Fruit fly (Drosophila melanogaster) whole organism, embryonic: ENCODE measurements around the gene CG15141.
A peak's percentile ranks its signal among the peaks of the same experiment; 100 is the strongest.

Experiments used
- CG12769 ChIP-seq: fragments of 200-800 bp; sonication (Bioruptor generic); optimal IDR thresholded peaks from 2 replicates; lab custom pipeline; 2019; ENCODE audit warnings: missing biosample characterization, mild to moderate bottlenecking, missing genetic modification characterization, moderate library complexity
- CG13894 ChIP-seq: fragments of 200-800 bp; sonication (Bioruptor generic); optimal IDR thresholded peaks from 3 replicates; lab custom pipeline; 2018; ENCODE audit warnings: missing biosample characterization, mild to moderate bottlenecking, missing genetic modification characterization, moderate library complexity
- CG1647 ChIP-seq: fragments of 200-800 bp; sonication (Bioruptor generic); optimal IDR thresholded peaks from 3 replicates; lab custom pipeline; 2016; ENCODE audit warnings: missing biosample characterization, missing genetic modification characterization
- CG16813 ChIP-seq: fragments of 200-800 bp; sonication (Bioruptor generic); IDR thresholded peaks from 3 replicates; pipeline ENCODE4 v1.3.6; 2022; ENCODE audit warnings: missing biosample characterization, missing genetic modification characterization; ENCODE audit not compliant: partially characterized antibody
- CG17912 ChIP-seq: fragments of 200-800 bp; sonication (Bioruptor generic); optimal IDR thresholded peaks from 2 replicates; lab custom pipeline; 2018; ENCODE audit warnings: missing biosample characterization, mild to moderate bottlenecking, missing genetic modification characterization
- CG1832 ChIP-seq: fragments of 200-800 bp; sonication (Bioruptor generic); optimal IDR thresholded peaks from 2 replicates; lab custom pipeline; 2017; ENCODE audit warnings: missing biosample characterization, mild to moderate bottlenecking, missing genetic modification characterization, inconsistent platforms
- CG3163 ChIP-seq: fragments of 200-800 bp; sonication (Bioruptor generic); optimal IDR thresholded peaks from 3 replicates; lab custom pipeline; 2016; ENCODE audit warnings: missing biosample characterization, missing genetic modification characterization
- CG34224 ChIP-seq: fragments of 200-800 bp; sonication (Bioruptor generic); IDR thresholded peaks from 3 replicates; pipeline ENCODE4 v1.3.6; 2022; ENCODE audit warnings: missing biosample characterization, missing genetic modification characterization; ENCODE audit not compliant: partially characterized antibody
- CG34422 ChIP-seq: fragments of 200-800 bp; sonication (Bioruptor generic); IDR thresholded peaks from 3 replicates; pipeline ENCODE4 v1.3.6; 2022; ENCODE audit warnings: missing biosample characterization, missing genetic modification characterization
- CG3838 ChIP-seq: fragments of 200-800 bp; sonication (Bioruptor generic); optimal IDR thresholded peaks from 3 replicates; lab custom pipeline; 2016; ENCODE audit warnings: missing biosample characterization, missing genetic modification characterization
- CG8281 ChIP-seq: fragments of 200-800 bp; sonication (Bioruptor generic); optimal IDR thresholded peaks from 2 replicates; lab custom pipeline; 2018; ENCODE audit warnings: missing biosample characterization, mild to moderate bottlenecking, missing genetic modification characterization, moderate library complexity
- CG8924 ChIP-seq: fragments of 200-800 bp; optimal IDR thresholded peaks from 3 replicates; lab custom pipeline; 2019; ENCODE audit warnings: missing biosample characterization, mild to moderate bottlenecking, missing genetic modification characterization, moderate library complexity
- CG9215 ChIP-seq: fragments of 200-800 bp; sonication (Bioruptor generic); IDR thresholded peaks from 2 replicates; pipeline ENCODE4 v1.3.6; 2022; ENCODE audit warnings: missing biosample characterization, missing genetic modification characterization
- Dip3 ChIP-seq: fragments of 200-800 bp; sonication (Bioruptor generic); optimal IDR thresholded peaks from 3 replicates; lab custom pipeline; 2016; ENCODE audit warnings: missing biosample characterization, missing genetic modification characterization
- Fer3 ChIP-seq: fragments of 200-800 bp; sonication (Bioruptor generic); optimal IDR thresholded peaks from 2 replicates; lab custom pipeline; 2018; ENCODE audit warnings: missing biosample characterization, mild to moderate bottlenecking, missing genetic modification characterization, moderate library complexity
- HHEX ChIP-seq: fragments of 200-800 bp; sonication (Bioruptor generic); optimal IDR thresholded peaks from 3 replicates; lab custom pipeline; 2017; ENCODE audit warnings: missing biosample characterization, mild to moderate bottlenecking, missing genetic modification characterization, missing genetic modification reagents
- Hr3 ChIP-seq: fragments of 200-800 bp; sonication (Bioruptor generic); optimal IDR thresholded peaks from 3 replicates; lab custom pipeline; 2016; ENCODE audit warnings: missing biosample characterization, missing genetic modification characterization
- Hr39 ChIP-seq: fragments of >200 bp; optimal IDR thresholded peaks from 2 replicates; lab custom pipeline; 2017
- Med ChIP-seq: fragments of 200-800 bp; sonication (Bioruptor generic); peaks from one replicate; lab custom pipeline; 2016; ENCODE audit warnings: missing biosample characterization, missing genetic modification characterization, mild to moderate bottlenecking, inconsistent platforms, moderate library complexity
- Sox102F ChIP-seq: fragments of 200-800 bp; sonication (Bioruptor generic); optimal IDR thresholded peaks from 2 replicates; lab custom pipeline; 2018; ENCODE audit warnings: missing biosample characterization, mild to moderate bottlenecking, missing genetic modification characterization, moderate library complexity
- Stat92E ChIP-seq, 3 experiments: fragments of >200 bp in 2 of 3; fragments of 200-800 bp in 1 of 3; sonication (Bioruptor generic) in 1 of 3; optimal IDR thresholded peaks; 2 replicates each; lab custom pipeline; 2017 to 2019; ENCODE audit warnings: missing biosample characterization in 3 of 3, missing genetic modification characterization in 3 of 3, mild to moderate bottlenecking in 1 of 3, moderate library complexity in 1 of 3
- caup ChIP-seq: fragments of 200-800 bp; sonication (Bioruptor generic); optimal IDR thresholded peaks from 3 replicates; lab custom pipeline; 2017; ENCODE audit warnings: missing biosample characterization, mild to moderate bottlenecking, missing genetic modification characterization, moderate library complexity; ENCODE audit not compliant: severe bottlenecking
- chinmo ChIP-seq: fragments of 200-800 bp; sonication (Bioruptor generic); IDR thresholded peaks from 4 replicates; pipeline ENCODE4 v1.3.6; 2022; ENCODE audit warnings: missing biosample characterization, missing genetic modification characterization; ENCODE audit not compliant: partially characterized antibody
- dati ChIP-seq: fragments of 200-800 bp; sonication (Bioruptor generic); IDR thresholded peaks from 2 replicates; pipeline ENCODE4 v1.3.6; 2022; ENCODE audit warnings: missing biosample characterization, missing genetic modification characterization
- dmrt99B ChIP-seq: fragments of 200-800 bp; sonication (Bioruptor generic); optimal IDR thresholded peaks from 2 replicates; lab custom pipeline; 2018; ENCODE audit warnings: missing biosample characterization, mild to moderate bottlenecking, missing genetic modification characterization, moderate library complexity
- hth ChIP-seq: fragments of >200 bp; optimal IDR thresholded peaks from 2 replicates; lab custom pipeline; 2017; ENCODE audit warnings: inconsistent platforms
- ken ChIP-seq: fragments of 200-800 bp; sonication (Bioruptor generic); IDR thresholded peaks from 3 replicates; pipeline ENCODE4 v1.3.6; 2022; ENCODE audit warnings: missing biosample characterization, missing genetic modification characterization
- nerfin-1 ChIP-seq: fragments of 200-800 bp; sonication (Bioruptor generic); optimal IDR thresholded peaks from 3 replicates; lab custom pipeline; 2019; ENCODE audit warnings: missing biosample characterization, mild to moderate bottlenecking, missing genetic modification characterization, moderate library complexity
- odd ChIP-seq: fragments of 200-800 bp; sonication (Bioruptor generic); optimal IDR thresholded peaks from 2 replicates; lab custom pipeline; 2017; ENCODE audit warnings: missing biosample characterization, mild to moderate bottlenecking, missing genetic modification characterization
- schlank ChIP-seq: fragments of 200-800 bp; sonication (Bioruptor generic); optimal IDR thresholded peaks from 2 replicates; lab custom pipeline; 2018; ENCODE audit warnings: missing biosample characterization, mild to moderate bottlenecking, missing genetic modification characterization
- sens ChIP-seq: fragments of 200-800 bp; sonication (Bioruptor generic); peaks from one replicate; lab custom pipeline; 2016; ENCODE audit warnings: missing biosample characterization, missing genetic modification characterization
- sisA ChIP-seq: fragments of 200-800 bp; sonication (Bioruptor generic); IDR thresholded peaks from 2 replicates; pipeline ENCODE4 v1.3.6; 2022; ENCODE audit warnings: missing biosample characterization, missing genetic modification characterization
- sqz ChIP-seq: fragments of 200-800 bp; sonication (Bioruptor generic); optimal IDR thresholded peaks from 3 replicates; lab custom pipeline; 2018; ENCODE audit warnings: missing biosample characterization, mild to moderate bottlenecking, missing genetic modification characterization
- trem ChIP-seq: fragments of 200-800 bp; optimal IDR thresholded peaks from 3 replicates; lab custom pipeline; 2019; ENCODE audit warnings: missing biosample characterization, mild to moderate bottlenecking, missing genetic modification characterization, moderate library complexity
- unpg ChIP-seq: fragments of 200-800 bp; sonication (Bioruptor generic); optimal IDR thresholded peaks from 3 replicates; lab custom pipeline; 2018; ENCODE audit warnings: missing biosample characterization, mild to moderate bottlenecking, missing genetic modification characterization, moderate library complexity
- vvl ChIP-seq: fragments of 200-800 bp; sonication (Bioruptor generic); IDR thresholded peaks from 2 replicates; pipeline ENCODE4 v1.3.6; 2022; ENCODE audit warnings: missing biosample characterization, missing genetic modification characterization
- yki ChIP-seq: fragments of >200 bp; optimal IDR thresholded peaks from 3 replicates; lab custom pipeline; 2018
- zen2 ChIP-seq: fragments of 200-800 bp; sonication (Bioruptor generic); IDR thresholded peaks from 3 replicates; pipeline ENCODE4 v1.3.6; 2022; ENCODE audit warnings: missing biosample characterization, missing genetic modification characterization; ENCODE audit not compliant: partially characterized antibody

CG15141 gene

dm6 chr2L:17374832-17375231 is 35.6 kb upstream of the CG15141 start (continued):
- TF ChIP-seq Sox102F (peak; percentile 1), odd (GFP tag; lab: Kevin White, UChicago) (no peak), yki (no peak), schlank (tag; lab: Kevin White, UChicago) (no peak), nerfin-1 (tag; lab: Kevin White, UChicago) (no peak), dati (GFP tag; lab: Robert Waterston, UW) (no peak)
- TF ChIP-seq, all 482 proteins: peak for 9

dm6 chr2L:17375955-17376659 is 34.3 kb upstream of the CG15141 start:
- TF ChIP-seq CG12769 (tag; lab: Kevin White, UChicago) (peak; percentile 3), CG8281 (tag; lab: Kevin White, UChicago) (peak; percentile 91), CG1647 (no peak), Hr39 (lab: Kevin White, UChicago) (no peak)

- peak; percentile 51 for TF ChIP-seq sens (GFP tag; lab: Kevin White, UChicago)
- TF ChIP-seq caup: no peak
- TF ChIP-seq HHEX: no peak
- no peak for TF ChIP-seq unpg (GFP tag; lab: Kevin White, UChicago)
- no peak for TF ChIP-seq Dip3 (GFP tag; lab: Kevin White, UChicago)
- no peak for TF ChIP-seq CG1832 (GFP tag; lab: Kevin White, UChicago)
- TF ChIP-seq Stat92E (GFP tag; optimal IDR thresholded peaks at IDR 0.05; lab: Kevin White, UChicago): peak in 1 of 3 experiments; percentile 28
- TF ChIP-seq sisA (GFP tag; lab: Robert Waterston, UW): no peak
- TF ChIP-seq CG8924: no peak
- TF ChIP-seq hth (lab: Kevin White, UChicago): no peak
- no peak for TF ChIP-seq CG3163 (GFP tag; lab: Kevin White, UChicago)
- no peak for TF ChIP-seq CG17912 (GFP tag; lab: Kevin White, UChicago)
- no peak for TF ChIP-seq trem (tag; lab: Kevin White, UChicago)
- peak; percentile 46; the same call in 1 of the 2 replicates for TF ChIP-seq vvl (GFP tag; lab: Robert Waterston, UW)
- no peak for TF ChIP-seq CG9215
- no peak for TF ChIP-seq dmrt99B (tag; lab: Kevin White, UChicago)
- peak; percentile 72 for TF ChIP-seq Med (GFP tag; lab: Kevin White, UChicago)
- no peak for TF ChIP-seq sqz (GFP tag; lab: Kevin White, UChicago)
- 0 out of 4 replicates have a peak, but pooled peaks have one; percentile 21 for TF ChIP-seq chinmo (GFP tag; lab: Robert Waterston, UW)
- TF ChIP-seq Hr3 (GFP tag; lab: Kevin White, UChicago): no peak
- no peak for TF ChIP-seq CG34224 (GFP tag; lab: Robert Waterston, UW)
- no peak for TF ChIP-seq CG16813 (GFP tag; lab: Robert Waterston, UW)
- TF ChIP-seq CG3838 (GFP tag; lab: Kevin White, UChicago): no peak
- TF ChIP-seq Fer3: no peak
- no peak for TF ChIP-seq CG34422 (GFP tag; lab: Robert Waterston, UW)
- no peak for TF ChIP-seq CG12769 (tag; lab: Kevin White, UChicago)
- TF ChIP-seq zen2 (GFP tag; lab: Robert Waterston, UW): no peak
- no peak for TF ChIP-seq ken
- peak; percentile 29 for TF ChIP-seq CG13894
Measured at dm6 chr2L:17377818-17378217, 32.6 kb upstream of the CG15141 start.
